Worm (Caenorhabditis elegans) whole organism, midembryonic: ENCODE data around the gene ssp-10.

Source experiments
- T22C8.4 ChIP-seq: fragments of 200-800 bp; sonication (Bioruptor generic); IDR thresholded peaks from 2 replicates; pipeline ENCODE4 v1.3.6; 2022; ENCODE audit warnings: missing genetic modification characterization, missing compliant biosample characterization
- flt-1 ChIP-seq: fragments of 200-800 bp; sonication (Bioruptor generic); IDR thresholded peaks from 2 replicates; pipeline ENCODE4 v1.3.6; 2022; ENCODE audit warnings: missing genetic modification characterization, missing compliant biosample characterization
- ref-1 ChIP-seq: fragments of 200-800 bp; sonication (Bioruptor generic); conservative IDR thresholded peaks from 2 replicates; pipeline ENCODE4 v1.3.6; 2022; ENCODE audit warnings: missing genetic modification reagents, missing genetic modification characterization, missing compliant biosample characterization
- tab-1 ChIP-seq: fragments of 200-800 bp; sonication (Bioruptor generic); IDR thresholded peaks from 2 replicates; pipeline ENCODE4 v1.3.6; 2022; ENCODE audit warnings: missing genetic modification characterization, missing compliant biosample characterization
- ztf-23 ChIP-seq: fragments of 200-800 bp; sonication (Bioruptor generic); IDR thresholded peaks from 2 replicates; pipeline ENCODE4 v1.3.6; 2022; ENCODE audit warnings: missing genetic modification reagents, missing genetic modification characterization, missing compliant biosample characterization

DNA sequence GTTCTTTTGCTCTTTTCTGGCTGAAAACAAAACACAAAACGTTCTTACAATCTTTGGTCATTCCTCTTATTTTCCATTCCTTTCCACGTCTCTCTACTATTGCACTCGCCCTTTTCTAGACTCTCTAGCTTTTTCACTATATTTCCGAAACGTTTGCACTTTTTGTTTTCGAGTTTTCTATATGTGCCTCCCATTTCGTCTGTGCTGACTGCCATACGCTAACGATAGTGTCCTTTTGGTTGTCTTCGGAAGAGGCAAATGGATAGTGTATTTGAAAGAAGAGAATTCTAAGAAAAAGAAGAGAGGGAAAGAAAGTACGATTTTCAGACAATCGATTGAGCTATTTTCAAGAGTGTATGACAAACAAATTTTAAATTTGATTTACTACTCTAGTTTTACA is 22.0 kb upstream of the ssp-10 start:
- no peak for TF ChIP-seq ztf-23 (GFP tag; lab: Robert Waterston, UW)
- no peak for TF ChIP-seq flt-1 (GFP tag; lab: Robert Waterston, UW)
- no peak for TF ChIP-seq T22C8.4 (GFP tag; lab: Robert Waterston, UW)
- TF ChIP-seq ref-1, result no peak
- no peak for TF ChIP-seq tab-1 (GFP tag; lab: Robert Waterston, UW)
